Fruit fly (Drosophila melanogaster) whole organism, pupa: ENCODE data around the gene CG34140.

ENCODE experiments used
- CG12605 ChIP-seq: fragments of 200-800 bp; sonication (Bioruptor generic); IDR thresholded peaks from 2 replicates; pipeline ENCODE4 v1.3.6; 2022; ENCODE audit warnings: missing biosample characterization, missing genetic modification characterization
- CG32121 ChIP-seq: fragments of 200-800 bp; sonication (Bioruptor generic); IDR thresholded peaks from 2 replicates; pipeline ENCODE4 v1.3.6; 2022; ENCODE audit warnings: missing biosample characterization, missing genetic modification characterization
- CG4496 ChIP-seq: fragments of 200-800 bp; sonication (Bioruptor generic); IDR thresholded peaks from 3 replicates; pipeline ENCODE4 v1.3.6; 2022; ENCODE audit warnings: missing biosample characterization, missing genetic modification characterization
- CG8159 ChIP-seq: fragments of 200-800 bp; sonication (Bioruptor generic); optimal IDR thresholded peaks from 3 replicates; lab custom pipeline; 2018; ENCODE audit warnings: missing biosample characterization, mild to moderate bottlenecking, missing genetic modification characterization, moderate library complexity
- D1 ChIP-seq: fragments of 200-800 bp; sonication (Bioruptor generic); optimal IDR thresholded peaks from 2 replicates; lab custom pipeline; 2018; ENCODE audit warnings: missing biosample characterization, mild to moderate bottlenecking, missing genetic modification characterization, moderate library complexity
- EcR ChIP-seq: fragments of 200-800 bp; sonication (Bioruptor generic); optimal IDR thresholded peaks from 3 replicates; lab custom pipeline; 2019; ENCODE audit warnings: missing biosample characterization, missing genetic modification characterization, mild to moderate bottlenecking, moderate library complexity, missing genetic modification reagents
- Pif1B ChIP-seq: fragments of 200-800 bp; sonication (Bioruptor generic); optimal IDR thresholded peaks from 3 replicates; lab custom pipeline; 2016; ENCODE audit warnings: missing biosample characterization, missing genetic modification characterization
- gl ChIP-seq: fragments of 200-800 bp; sonication (Bioruptor generic); optimal IDR thresholded peaks from 2 replicates; lab custom pipeline; 2018; ENCODE audit warnings: missing biosample characterization, mild to moderate bottlenecking, missing genetic modification characterization
- rn ChIP-seq: fragments of 200-800 bp; sonication (Bioruptor generic); IDR thresholded peaks from 2 replicates; pipeline ENCODE4 v1.3.6; 2022; ENCODE audit warnings: missing biosample characterization, missing genetic modification characterization

DNA sequence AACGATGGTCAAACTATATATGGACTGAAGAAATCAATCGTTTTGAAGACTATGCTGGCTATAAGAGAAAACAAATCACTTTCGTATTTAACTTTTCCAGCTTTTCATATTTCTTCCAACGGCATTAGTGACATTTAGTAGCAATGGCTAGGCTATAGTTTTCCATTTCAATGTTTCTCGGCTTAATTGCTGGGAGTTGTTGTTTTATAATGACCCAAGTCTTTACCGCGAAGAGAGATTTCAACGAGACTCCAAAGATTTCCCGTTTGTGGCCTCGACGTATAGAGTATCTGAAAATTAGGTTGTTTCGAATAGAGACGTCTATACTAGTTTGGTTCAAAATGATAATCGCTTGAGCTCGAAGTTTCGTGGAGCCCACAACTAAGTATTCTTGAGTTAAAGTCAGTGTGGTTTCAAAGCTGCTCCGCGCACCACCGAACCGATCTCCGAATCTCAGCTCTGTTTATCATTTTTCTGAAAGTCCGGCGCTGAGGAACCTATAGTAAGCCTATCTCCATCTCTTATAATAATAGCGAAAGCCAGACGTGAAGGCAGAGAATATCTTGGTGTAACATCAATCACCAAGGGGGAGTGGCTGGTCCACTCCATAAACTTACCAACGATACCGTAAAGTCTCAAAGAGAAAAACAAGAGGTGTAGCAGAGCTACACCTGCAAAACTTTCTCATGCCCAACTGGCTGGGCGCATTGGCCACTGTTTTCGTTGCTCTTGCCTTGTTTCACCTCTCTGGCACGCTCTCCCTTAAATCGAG lies 4.5 kb downstream of the CG34140 start, which contains the start of gene CG13875:
- TF ChIP-seq CG4496, result no peak
- TF ChIP-seq Pif1B, result no peak
- TF ChIP-seq EcR, result peak; percentile 39
- TF ChIP-seq CG32121, result no peak
- TF ChIP-seq D1, result no peak
- no peak for TF ChIP-seq CG12605 (GFP tag; lab: Robert Waterston, UW)
- no peak for TF ChIP-seq rn
- TF ChIP-seq CG8159 (tag; lab: Kevin White, UChicago), result peak; percentile 23
- no peak for TF ChIP-seq gl (tag; lab: Kevin White, UChicago)
